Worm (Caenorhabditis elegans) whole organism, L4/young adult: Measurements from ENCODE around the gene srx-114.

ENCODE experiments used
- W03F9.2 ChIP-seq: fragments of 150-350 bp; optimal IDR thresholded peaks from 2 replicates; lab custom pipeline; 2014; ENCODE audit warnings: missing biosample characterization, missing genetic modification characterization
- him-1 ChIP-seq: sonication (generic microtip); optimal IDR thresholded peaks from 2 replicates; lab custom pipeline; 2016; ENCODE audit warnings: missing genotype, missing genetic modification reagents, missing genetic modification characterization, missing compliant biosample characterization

- TF ChIP-seq him-1 = no peak
- TF ChIP-seq W03F9.2 (tag; lab: Kevin White, UChicago) = no peak
Observed at ce11 chrII:5459534-5459933, 26.6 kb upstream of the srx-114 start.
